Fruit fly (Drosophila melanogaster) whole organism, embryonic: ENCODE results near the gene Slu7.

Source experiments
- Aef1 ChIP-seq: fragments of 200-800 bp; sonication (Bioruptor generic); IDR thresholded peaks from 3 replicates; pipeline ENCODE4 v1.3.6; 2022; ENCODE audit warnings: missing biosample characterization, missing genetic modification characterization
- Bdp1 ChIP-seq: fragments of 200-800 bp; sonication (Bioruptor generic); optimal IDR thresholded peaks from 3 replicates; lab custom pipeline; 2016; ENCODE audit warnings: missing biosample characterization, missing genetic modification characterization
- CG10654 ChIP-seq: fragments of 200-800 bp; sonication (Bioruptor generic); optimal IDR thresholded peaks from 2 replicates; lab custom pipeline; 2016; ENCODE audit warnings: missing biosample characterization, missing genetic modification characterization
- CG12744 ChIP-seq: fragments of 200-800 bp; sonication (Bioruptor generic); optimal IDR thresholded peaks from 2 replicates; lab custom pipeline; 2016; ENCODE audit warnings: missing biosample characterization, missing genetic modification characterization
- CG13624 ChIP-seq: fragments of 200-800 bp; sonication (Bioruptor generic); optimal IDR thresholded peaks from 2 replicates; lab custom pipeline; 2016; ENCODE audit warnings: missing biosample characterization, missing genetic modification characterization
- CG13894 ChIP-seq: fragments of 200-800 bp; sonication (Bioruptor generic); optimal IDR thresholded peaks from 3 replicates; lab custom pipeline; 2018; ENCODE audit warnings: missing biosample characterization, mild to moderate bottlenecking, missing genetic modification characterization, moderate library complexity
- CG14965 ChIP-seq: fragments of 200-800 bp; sonication (Bioruptor generic); optimal IDR thresholded peaks from 2 replicates; lab custom pipeline; 2016; ENCODE audit warnings: missing biosample characterization, missing genetic modification characterization, borderline replicate concordance
- CG15073 ChIP-seq: fragments of 200-800 bp; sonication (Bioruptor generic); optimal IDR thresholded peaks from 2 replicates; lab custom pipeline; 2016; ENCODE audit warnings: missing biosample characterization, missing genetic modification characterization
- CG1529 ChIP-seq: fragments of 200-800 bp; sonication (Bioruptor generic); optimal IDR thresholded peaks from 3 replicates; lab custom pipeline; 2018; ENCODE audit warnings: missing biosample characterization, missing genetic modification characterization
- CG16863 ChIP-seq: fragments of 200-800 bp; sonication (Bioruptor generic); optimal IDR thresholded peaks from 3 replicates; lab custom pipeline; 2016; ENCODE audit warnings: missing biosample characterization, missing genetic modification characterization
- CG18262 ChIP-seq: fragments of 200-800 bp; optimal IDR thresholded peaks from 3 replicates; lab custom pipeline; 2019; ENCODE audit warnings: missing biosample characterization, mild to moderate bottlenecking, missing genetic modification characterization, moderate library complexity
- CG2199 ChIP-seq: fragments of 200-800 bp; sonication (Bioruptor generic); IDR thresholded peaks from 3 replicates; pipeline ENCODE4 v1.3.6; 2022; ENCODE audit warnings: missing biosample characterization, missing genetic modification characterization
- CG4360 ChIP-seq: fragments of 200-800 bp; sonication (Bioruptor generic); IDR thresholded peaks from 2 replicates; pipeline ENCODE4 v1.3.6; 2022; ENCODE audit warnings: missing biosample characterization, missing genetic modification characterization
- CG6175 ChIP-seq: fragments of 200-800 bp; sonication (Bioruptor generic); IDR thresholded peaks from 3 replicates; pipeline ENCODE4 v1.3.6; 2022; ENCODE audit warnings: missing biosample characterization, missing genetic modification characterization
- CG6254 ChIP-seq: fragments of 200-800 bp; sonication (Bioruptor generic); optimal IDR thresholded peaks from 3 replicates; lab custom pipeline; 2017; ENCODE audit warnings: mild to moderate bottlenecking, missing biosample characterization, missing genetic modification reagents, missing genetic modification characterization
- CG7963 ChIP-seq: fragments of 200-800 bp; sonication (Bioruptor generic); IDR thresholded peaks from 3 replicates; pipeline ENCODE4 v1.3.6; 2022; ENCODE audit warnings: missing biosample characterization, missing genetic modification characterization; ENCODE audit not compliant: partially characterized antibody
- CG7987 ChIP-seq: fragments of 200-800 bp; sonication (Bioruptor generic); optimal IDR thresholded peaks from 2 replicates; lab custom pipeline; 2018; ENCODE audit warnings: missing biosample characterization, mild to moderate bottlenecking, missing genetic modification characterization, moderate library complexity
- CG8924 ChIP-seq: fragments of 200-800 bp; optimal IDR thresholded peaks from 3 replicates; lab custom pipeline; 2019; ENCODE audit warnings: missing biosample characterization, mild to moderate bottlenecking, missing genetic modification characterization, moderate library complexity
- Camta ChIP-seq: fragments of 200-800 bp; sonication (Bioruptor generic); optimal IDR thresholded peaks from 2 replicates; lab custom pipeline; 2016; ENCODE audit warnings: missing biosample characterization, missing genetic modification characterization
- Chrac-16 ChIP-seq: fragments of 200-800 bp; sonication (Bioruptor generic); optimal IDR thresholded peaks from 3 replicates; lab custom pipeline; 2016; ENCODE audit warnings: missing biosample characterization, missing genetic modification characterization
- Dll ChIP-seq: fragments of 200-800 bp; sonication (Bioruptor generic); IDR thresholded peaks from 4 replicates; pipeline ENCODE4 v1.3.6; 2022; ENCODE audit warnings: missing biosample characterization, missing genetic modification characterization; ENCODE audit not compliant: partially characterized antibody
- Fer1 ChIP-seq: fragments of 200-800 bp; sonication (Bioruptor generic); optimal IDR thresholded peaks from 2 replicates; lab custom pipeline; 2017; ENCODE audit warnings: missing biosample characterization, mild to moderate bottlenecking, missing genetic modification characterization
- HLH4C ChIP-seq: fragments of 200-800 bp; sonication (Bioruptor generic); IDR thresholded peaks from 3 replicates; pipeline ENCODE4 v1.3.6; 2022; ENCODE audit warnings: missing biosample characterization, missing genetic modification characterization; ENCODE audit not compliant: partially characterized antibody
- Kr ChIP-seq: fragments of 200-800 bp; sonication (Bioruptor generic); optimal IDR thresholded peaks from 2 replicates; lab custom pipeline; 2017; ENCODE audit warnings: missing biosample characterization, mild to moderate bottlenecking, missing genetic modification characterization
- Mrtf ChIP-seq: fragments of 200-800 bp; sonication (Bioruptor generic); IDR thresholded peaks from 3 replicates; pipeline ENCODE4 v1.3.6; 2022; ENCODE audit warnings: missing biosample characterization, missing genetic modification characterization
- Nf-YB ChIP-seq: fragments of 200-800 bp; sonication (Bioruptor generic); optimal IDR thresholded peaks from 3 replicates; lab custom pipeline; 2019; ENCODE audit warnings: missing biosample characterization, mild to moderate bottlenecking, missing genetic modification characterization, moderate library complexity
- NfI ChIP-seq: fragments of 200-800 bp; sonication (Bioruptor generic); optimal IDR thresholded peaks from 3 replicates; lab custom pipeline; 2018; ENCODE audit warnings: missing biosample characterization, mild to moderate bottlenecking, missing genetic modification characterization, moderate library complexity
- br ChIP-seq: fragments of >200 bp; optimal IDR thresholded peaks from 2 replicates; lab custom pipeline; 2017
- cas ChIP-seq: fragments of 200-800 bp; sonication (Bioruptor generic); IDR thresholded peaks from 2 replicates; pipeline ENCODE4 v1.3.6; 2022; ENCODE audit warnings: missing biosample characterization, missing genetic modification characterization
- chm ChIP-seq: fragments of 200-800 bp; sonication (Bioruptor generic); IDR thresholded peaks from 2 replicates; pipeline ENCODE4 v1.3.6; 2022; ENCODE audit warnings: missing biosample characterization, missing genetic modification characterization
- corto ChIP-seq: fragments of 200-800 bp; sonication (Bioruptor generic); optimal IDR thresholded peaks from 2 replicates; lab custom pipeline; 2016; ENCODE audit warnings: missing biosample characterization, mild to moderate bottlenecking, missing genetic modification characterization, moderate library complexity
- dimm ChIP-seq: fragments of 200-800 bp; sonication (Bioruptor generic); IDR thresholded peaks from 2 replicates; pipeline ENCODE4 v1.3.6; 2022; ENCODE audit warnings: missing biosample characterization, missing genetic modification characterization
- en ChIP-seq: fragments of 200-800 bp; sonication (Bioruptor generic); optimal IDR thresholded peaks from 2 replicates; lab custom pipeline; 2016; ENCODE audit warnings: missing biosample characterization, missing genetic modification characterization
- fru ChIP-seq: fragments of >200 bp; optimal IDR thresholded peaks from 2 replicates; lab custom pipeline; 2017
- gem ChIP-seq: fragments of 200-800 bp; sonication (Bioruptor generic); optimal IDR thresholded peaks from 2 replicates; lab custom pipeline; 2019; ENCODE audit warnings: missing biosample characterization, mild to moderate bottlenecking, missing genetic modification characterization, moderate library complexity
- gsb ChIP-seq: fragments of 200-800 bp; sonication (Bioruptor generic); IDR thresholded peaks from 2 replicates; pipeline ENCODE4 v1.3.6; 2022; ENCODE audit warnings: missing biosample characterization, missing genetic modification characterization
- ham ChIP-seq: fragments of 200-800 bp; sonication (Bioruptor generic); IDR thresholded peaks from 2 replicates; pipeline ENCODE4 v1.3.6; 2022; ENCODE audit warnings: missing biosample characterization, missing genetic modification characterization
- lab ChIP-seq: fragments of 200-800 bp; sonication (Bioruptor generic); optimal IDR thresholded peaks from 3 replicates; lab custom pipeline; 2017; ENCODE audit warnings: missing biosample characterization, missing genetic modification characterization, mild to moderate bottlenecking, moderate library complexity, missing genetic modification reagents
- nmo ChIP-seq: fragments of 200-800 bp; sonication (Bioruptor generic); optimal IDR thresholded peaks from 2 replicates; lab custom pipeline; 2018; ENCODE audit warnings: missing biosample characterization, mild to moderate bottlenecking, missing genetic modification characterization, moderate library complexity
- oc ChIP-seq: fragments of 200-800 bp; sonication (Bioruptor generic); optimal IDR thresholded peaks from 2 replicates; lab custom pipeline; 2018; ENCODE audit warnings: missing biosample characterization, mild to moderate bottlenecking, missing genetic modification characterization, moderate library complexity
- p53 ChIP-seq: fragments of 200-800 bp; sonication (Bioruptor generic); optimal IDR thresholded peaks from 2 replicates; lab custom pipeline; 2016; ENCODE audit warnings: missing biosample characterization, missing genetic modification characterization
- pzg ChIP-seq: fragments of 200-800 bp; sonication (Bioruptor generic); optimal IDR thresholded peaks from 3 replicates; lab custom pipeline; 2018; ENCODE audit warnings: missing biosample characterization, mild to moderate bottlenecking, missing genetic modification characterization, moderate library complexity
- sc ChIP-seq, 3 experiments: fragments of >200 bp in 2 of 3; fragments of 200-800 bp in 1 of 3; sonication (Bioruptor generic) in 1 of 3; optimal IDR thresholded peaks; 2 replicates in 2 of 3; 3 replicates in 1 of 3; lab custom pipeline; 2017; ENCODE audit warnings: mild to moderate bottlenecking in 1 of 3, missing biosample characterization in 1 of 3, missing genetic modification characterization in 1 of 3, missing genetic modification reagents in 1 of 3
- schlank ChIP-seq: fragments of 200-800 bp; sonication (Bioruptor generic); optimal IDR thresholded peaks from 2 replicates; lab custom pipeline; 2018; ENCODE audit warnings: missing biosample characterization, mild to moderate bottlenecking, missing genetic modification characterization
- scrt ChIP-seq: fragments of 200-800 bp; sonication (Bioruptor generic); optimal IDR thresholded peaks from 2 replicates; lab custom pipeline; 2018; ENCODE audit warnings: missing biosample characterization, mild to moderate bottlenecking, missing genetic modification characterization, moderate library complexity
- sd ChIP-seq: fragments of 200-800 bp; sonication (Bioruptor generic); optimal IDR thresholded peaks from 3 replicates; lab custom pipeline; 2018; ENCODE audit warnings: missing biosample characterization, mild to moderate bottlenecking, missing genetic modification characterization, moderate library complexity
- sisA ChIP-seq: fragments of 200-800 bp; sonication (Bioruptor generic); IDR thresholded peaks from 2 replicates; pipeline ENCODE4 v1.3.6; 2022; ENCODE audit warnings: missing biosample characterization, missing genetic modification characterization
- toy ChIP-seq: fragments of 200-800 bp; sonication (Bioruptor generic); IDR thresholded peaks from 2 replicates; pipeline ENCODE4 v1.3.6; 2022; ENCODE audit warnings: missing biosample characterization, missing genetic modification characterization
- tx ChIP-seq: fragments of 200-800 bp; sonication (Bioruptor generic); optimal IDR thresholded peaks from 2 replicates; lab custom pipeline; 2016; ENCODE audit warnings: missing biosample characterization, missing genetic modification characterization
- usp ChIP-seq: fragments of >200 bp; optimal IDR thresholded peaks from 2 replicates; lab custom pipeline; 2017; ENCODE audit warnings: missing biosample characterization, missing genetic modification characterization
- vfl ChIP-seq: fragments of 200-800 bp; sonication (Bioruptor generic); optimal IDR thresholded peaks from 2 replicates; lab custom pipeline; 2016; ENCODE audit warnings: missing biosample characterization, missing genetic modification characterization
- wdn ChIP-seq: fragments of 200-800 bp; sonication (Bioruptor generic); IDR thresholded peaks from 2 replicates; pipeline ENCODE4 v1.3.6; 2022; ENCODE audit warnings: missing biosample characterization, missing genetic modification characterization

The Slu7 gene

dm6 chr3R:29027122-29027521 lies 11.7 kb downstream of the Slu7 start, which contains the start of the genes eIF4E6 and CG1951 (continued):
- TF ChIP-seq toy (no peak), CG18262 (no peak), en (no peak), CG13894 (tag; lab: Kevin White, UChicago) (no peak), gem (tag; lab: Kevin White, UChicago) (no peak), CG12744 (GFP tag; lab: Kevin White, UChicago) (no peak), gsb (GFP tag; lab: Robert Waterston, UW) (no peak), fru (lab: Kevin White, UChicago) (no peak), Dll (GFP tag; lab: Robert Waterston, UW) (peak; percentile 95), br (lab: Kevin White, UChicago) (no peak), p53 (GFP tag; lab: Kevin White, UChicago) (no peak), schlank (tag; lab: Kevin White, UChicago) (no peak), sisA (no peak), dimm (GFP tag; lab: Robert Waterston, UW) (no peak), sc (optimal IDR thresholded peaks at IDR 0.05; lab: Kevin White, UChicago) (no peak), sc (GFP tag; optimal IDR thresholded peaks at IDR 0.05; lab: Kevin White, UChicago) (no peak), ham (GFP tag; lab: Robert Waterston, UW) (no peak), tx (GFP tag; lab: Kevin White, UChicago) (peak; percentile 4), nmo (peak; percentile 9), HLH4C (GFP tag; lab: Robert Waterston, UW) (peak; percentile 93), CG10654 (no peak), CG15073 (GFP tag; lab: Kevin White, UChicago) (no peak), CG13624 (GFP tag; lab: Kevin White, UChicago) (peak; percentile 0), cas (GFP tag; lab: Robert Waterston, UW) (no peak), NfI (GFP tag; lab: Kevin White, UChicago) (no peak), Nf-YB (GFP tag; lab: Kevin White, UChicago) (no peak), CG7987 (GFP tag; lab: Kevin White, UChicago) (peak; percentile 16), CG1529 (GFP tag; lab: Kevin White, UChicago) (no peak), CG6175 (no peak), usp (GFP tag; lab: Kevin White, UChicago) (no peak), vfl (no peak), oc (tag; lab: Kevin White, UChicago) (no peak), CG14965 (GFP tag; lab: Kevin White, UChicago) (no peak), CG7963 (GFP tag; lab: Robert Waterston, UW) (peak; percentile 95), CG16863 (GFP tag; lab: Kevin White, UChicago) (no peak), CG2199 (GFP tag; lab: Robert Waterston, UW) (peak; percentile 45; the same call in 1 of the 3 replicates), CG4360 (GFP tag; lab: Robert Waterston, UW) (no peak), wdn (GFP tag; lab: Robert Waterston, UW) (no peak), Kr (GFP tag; lab: Kevin White, UChicago) (no peak), pzg (GFP tag; lab: Kevin White, UChicago) (peak; percentile 68), Camta (GFP tag; lab: Kevin White, UChicago) (no peak), Fer1 (GFP tag; lab: Kevin White, UChicago) (no peak), CG8924 (tag; lab: Kevin White, UChicago) (peak; percentile 58), CG6254 (GFP tag; lab: Kevin White, UChicago) (no peak), Aef1 (GFP tag; lab: Robert Waterston, UW) (no peak), Bdp1 (GFP tag; lab: Kevin White, UChicago) (no peak), Mrtf (GFP tag; lab: Robert Waterston, UW) (no peak), sd (peak; percentile 69), scrt (no peak), lab (no peak), chm (GFP tag; lab: Robert Waterston, UW) (no peak), Chrac-16 (GFP tag; lab: Kevin White, UChicago) (no peak), corto (GFP tag; lab: Kevin White, UChicago) (no peak)
